Worm (Caenorhabditis elegans) whole organism, young adult: Measurements from ENCODE around the gene tgt-1.
A peak's percentile ranks its signal among the peaks of the same experiment; 100 is the strongest.

Experiments
- B0019.2 ChIP-seq: fragments of 200-800 bp; sonication (Bioruptor generic); conservative IDR thresholded peaks from 2 replicates; pipeline ENCODE4 v1.3.6; 2022; ENCODE audit warnings: missing genetic modification reagents, missing genetic modification characterization, missing compliant biosample characterization
- B0261.1 ChIP-seq: sonication (generic microtip); optimal IDR thresholded peaks from 2 replicates; lab custom pipeline; 2016; ENCODE audit warnings: mild to moderate bottlenecking, missing genetic modification characterization, moderate library complexity, missing compliant biosample characterization
- B0336.3 ChIP-seq: fragments of 200-800 bp; sonication (Bioruptor generic); IDR thresholded peaks from 2 replicates; pipeline ENCODE4 v1.3.6; 2022; ENCODE audit warnings: missing genetic modification characterization, missing compliant biosample characterization
- D2030.7 ChIP-seq: fragments of 200-800 bp; sonication (Bioruptor generic); IDR thresholded peaks from 2 replicates; pipeline ENCODE4 v1.3.6; 2022; ENCODE audit warnings: missing genetic modification reagents, missing genetic modification characterization, missing compliant biosample characterization
- F22D6.2 ChIP-seq: sonication (generic microtip); optimal IDR thresholded peaks from 2 replicates; lab custom pipeline; 2016; ENCODE audit warnings: mild to moderate bottlenecking, missing genetic modification characterization, missing compliant biosample characterization
- Y67H2A.10 ChIP-seq: fragments of 200-800 bp; sonication (Bioruptor generic); conservative IDR thresholded peaks from 2 replicates; pipeline ENCODE4 v1.3.6; 2022; ENCODE audit warnings: missing genetic modification reagents, missing genetic modification characterization, missing compliant biosample characterization
- ama-1 ChIP-seq, 3 experiments: fragments of 150-350 bp in 1 of 3; sonication (generic microtip) in 2 of 3; optimal IDR thresholded peaks; 2 replicates each; lab custom pipeline; 2014 to 2018; ENCODE audit warnings: missing biosample characterization in 2 of 3, missing genetic modification characterization in 2 of 3, missing genetic modification reagents in 2 of 3
- atf-7 ChIP-seq: sonication (generic microtip); optimal IDR thresholded peaks from 2 replicates; lab custom pipeline; 2017; ENCODE audit warnings: mild to moderate bottlenecking, missing genetic modification characterization, missing compliant biosample characterization
- attf-5 ChIP-seq: fragments of 200-800 bp; sonication (Bioruptor generic); optimal IDR thresholded peaks from 2 replicates; lab custom pipeline; 2018; ENCODE audit warnings: mild to moderate bottlenecking, missing genetic modification characterization, missing compliant biosample characterization
- cebp-1 ChIP-seq, 2 experiments: fragments of 200-800 bp in 1 of 2; sonication (Bioruptor generic) in 1 of 2; sonication (generic microtip) in 1 of 2; IDR thresholded peaks in 1 of 2; optimal IDR thresholded peaks in 1 of 2; 2 replicates each; pipeline versions ENCODE4 v1.3.6 to Lab custom; 2017 to 2022; ENCODE audit warnings: missing compliant biosample characterization in 2 of 2, missing genetic modification characterization in 2 of 2, mild to moderate bottlenecking in 1 of 2, missing genetic modification reagents in 1 of 2, moderate library complexity in 1 of 2
- ceh-27 ChIP-seq: fragments of 200-800 bp; sonication (Bioruptor generic); optimal IDR thresholded peaks from 2 replicates; lab custom pipeline; 2018; ENCODE audit warnings: mild to moderate bottlenecking, missing genetic modification characterization, moderate library complexity, missing compliant biosample characterization
- ceh-40 ChIP-seq: fragments of 200-800 bp; sonication (Bioruptor generic); IDR thresholded peaks from 2 replicates; pipeline ENCODE4 v1.3.6; 2022; ENCODE audit warnings: missing genetic modification characterization, missing compliant biosample characterization
- chd-7 ChIP-seq: sonication (generic microtip); optimal IDR thresholded peaks from 2 replicates; lab custom pipeline; 2016; ENCODE audit warnings: mild to moderate bottlenecking, missing genetic modification characterization, moderate library complexity, missing compliant biosample characterization
- dox-1 ChIP-seq: fragments of 200-800 bp; sonication (Bioruptor generic); IDR thresholded peaks from 2 replicates; pipeline ENCODE4 v1.3.6; 2022; ENCODE audit warnings: missing genetic modification reagents, missing genetic modification characterization, missing compliant biosample characterization
- hrde-1 ChIP-seq: sonication (generic microtip); optimal IDR thresholded peaks from 2 replicates; lab custom pipeline; 2016; ENCODE audit warnings: missing genetic modification characterization, mild to moderate bottlenecking, missing compliant biosample characterization, moderate library complexity, missing genotype, missing genetic modification reagents, borderline replicate concordance
- hsf-1 ChIP-seq: fragments of 200-800 bp; sonication (Bioruptor generic); IDR thresholded peaks from 2 replicates; pipeline ENCODE4 v1.3.6; 2022; ENCODE audit warnings: missing genetic modification reagents, missing genetic modification characterization, missing compliant biosample characterization
- lag-1 ChIP-seq: fragments of 200-800 bp; sonication (Bioruptor generic); IDR thresholded peaks from 2 replicates; pipeline ENCODE4 v1.3.6; 2022; ENCODE audit warnings: missing genetic modification reagents, missing genetic modification characterization, missing compliant biosample characterization
- let-526 ChIP-seq: fragments of 200-800 bp; sonication (Bioruptor generic); IDR thresholded peaks from 2 replicates; pipeline ENCODE4 v1.3.6; 2022; ENCODE audit warnings: missing genetic modification reagents, missing genetic modification characterization, missing compliant biosample characterization
- lin-40 ChIP-seq: sonication (generic microtip); optimal IDR thresholded peaks from 2 replicates; lab custom pipeline; 2016; ENCODE audit warnings: missing genetic modification characterization, mild to moderate bottlenecking, missing compliant biosample characterization, missing genotype, missing genetic modification reagents
- lin-54 ChIP-seq: fragments of 200-800 bp; sonication (Bioruptor generic); optimal IDR thresholded peaks from 2 replicates; lab custom pipeline; 2018; ENCODE audit warnings: mild to moderate bottlenecking, missing genetic modification characterization, missing compliant biosample characterization
- madf-3 ChIP-seq: fragments of 200-800 bp; sonication (Bioruptor generic); IDR thresholded peaks from 2 replicates; pipeline ENCODE4 v1.3.6; 2022; ENCODE audit warnings: missing genetic modification reagents, missing genetic modification characterization, missing compliant biosample characterization
- madf-6 ChIP-seq: fragments of 200-800 bp; sonication (Bioruptor generic); IDR thresholded peaks from 2 replicates; pipeline ENCODE4 v1.3.6; 2022; ENCODE audit warnings: missing genetic modification reagents, missing genetic modification characterization, missing compliant biosample characterization
- mcd-1 ChIP-seq: fragments of 200-800 bp; sonication (Bioruptor generic); IDR thresholded peaks from 2 replicates; pipeline ENCODE4 v1.3.6; 2022; ENCODE audit warnings: missing genetic modification reagents, missing genetic modification characterization, missing compliant biosample characterization
- mel-28 ChIP-seq: sonication (generic microtip); optimal IDR thresholded peaks from 2 replicates; lab custom pipeline; 2016; ENCODE audit warnings: borderline replicate concordance, mild to moderate bottlenecking, missing genetic modification characterization, missing compliant biosample characterization
- nfyb-1 ChIP-seq: fragments of 200-800 bp; sonication (Bioruptor generic); IDR thresholded peaks from 2 replicates; pipeline ENCODE4 v1.3.6; 2022; ENCODE audit warnings: missing genetic modification reagents, missing genetic modification characterization, missing compliant biosample characterization
- nhr-90 ChIP-seq: sonication (generic microtip); optimal IDR thresholded peaks from 2 replicates; lab custom pipeline; 2016; ENCODE audit warnings: missing genotype, mild to moderate bottlenecking, missing genetic modification characterization, missing compliant biosample characterization
- pbrm-1 ChIP-seq: fragments of 200-800 bp; sonication (Bioruptor generic); IDR thresholded peaks from 2 replicates; pipeline ENCODE4 v1.3.6; 2022; ENCODE audit warnings: missing genetic modification reagents, missing genetic modification characterization, missing compliant biosample characterization
- rec-8 ChIP-seq, 2 experiments: sonication (generic microtip); optimal IDR thresholded peaks; 2 replicates each; lab custom pipeline; 2016; ENCODE audit warnings: mild to moderate bottlenecking in 2 of 2, missing genetic modification characterization in 2 of 2, missing genetic modification reagents in 2 of 2, missing genotype in 2 of 2, missing biosample characterization in 1 of 2, missing compliant biosample characterization in 1 of 2, moderate library complexity in 1 of 2
- repo-1 ChIP-seq: sonication (generic microtip); optimal IDR thresholded peaks from 2 replicates; lab custom pipeline; 2017; ENCODE audit warnings: mild to moderate bottlenecking, missing genetic modification characterization, missing compliant biosample characterization
- rpc-1 ChIP-seq, 2 experiments: fragments of 150-350 bp in 1 of 2; sonication (generic microtip) in 1 of 2; optimal IDR thresholded peaks; 2 replicates each; lab custom pipeline; 2014 to 2018; ENCODE audit warnings: missing biosample characterization in 1 of 2, missing genetic modification characterization in 1 of 2, missing genetic modification reagents in 1 of 2, missing genotype in 1 of 2
- sea-2 ChIP-seq: fragments of 200-800 bp; sonication (Bioruptor generic); IDR thresholded peaks from 2 replicates; pipeline ENCODE4 v1.3.6; 2022; ENCODE audit warnings: missing genetic modification characterization, missing compliant biosample characterization
- snpc-1.3 ChIP-seq: sonication (generic microtip); optimal IDR thresholded peaks from 2 replicates; lab custom pipeline; 2017; ENCODE audit warnings: missing genetic modification characterization, mild to moderate bottlenecking, missing compliant biosample characterization, antibody characterized with exemption, moderate library complexity, missing genotype, missing genetic modification reagents; ENCODE audit not compliant: insufficient read depth
- snpc-4 ChIP-seq, 5 experiments: fragments of 150-350 bp in 1 of 5; sonication (generic microtip) in 4 of 5; optimal IDR thresholded peaks; 2 replicates each; lab custom pipeline; 2014 to 2018; ENCODE audit warnings: missing genetic modification characterization in 5 of 5, missing biosample characterization in 3 of 5, antibody characterized with exemption in 2 of 5, mild to moderate bottlenecking in 2 of 5, missing compliant biosample characterization in 2 of 5, missing genotype in 2 of 5, moderate library complexity in 2 of 5, missing genetic modification reagents in 1 of 5
- somi-1 ChIP-seq: fragments of 200-800 bp; sonication (Bioruptor generic); optimal IDR thresholded peaks from 2 replicates; lab custom pipeline; 2018; ENCODE audit warnings: mild to moderate bottlenecking, missing genetic modification characterization, missing compliant biosample characterization
- tbp1 ChIP-seq: fragments of 200-800 bp; sonication (Bioruptor generic); optimal IDR thresholded peaks from 2 replicates; lab custom pipeline; 2018; ENCODE audit warnings: mild to moderate bottlenecking, missing genetic modification characterization, missing compliant biosample characterization
- tlf-1 ChIP-seq: fragments of 200-800 bp; sonication (Bioruptor generic); optimal IDR thresholded peaks from 2 replicates; lab custom pipeline; 2018; ENCODE audit warnings: mild to moderate bottlenecking, missing genetic modification characterization, missing compliant biosample characterization
- unc-62 ChIP-seq: fragments of 150-350 bp; optimal IDR thresholded peaks from 2 replicates; lab custom pipeline; 2014; ENCODE audit warnings: missing biosample characterization, missing genetic modification reagents, missing genetic modification characterization
- xnd-1 ChIP-seq: sonication (generic microtip); optimal IDR thresholded peaks from 2 replicates; lab custom pipeline; 2016; ENCODE audit warnings: missing genotype, missing genetic modification reagents, missing genetic modification characterization, missing compliant biosample characterization
- zfh-2 ChIP-seq: fragments of 200-800 bp; sonication (Bioruptor generic); conservative IDR thresholded peaks from 2 replicates; pipeline ENCODE4 v1.3.6; 2022; ENCODE audit warnings: missing genetic modification reagents, missing genetic modification characterization, missing compliant biosample characterization
- ztf-25 ChIP-seq: fragments of 200-800 bp; sonication (Bioruptor generic); IDR thresholded peaks from 2 replicates; pipeline ENCODE4 v1.3.6; 2022; ENCODE audit warnings: missing genetic modification reagents, missing genetic modification characterization, missing compliant biosample characterization

Gene tgt-1

ce11 chrIV:11959573-11959972 lies at the start of gene tgt-1:
TSS of gene tgt-1 (minus strand) at chrIV:11959804.
- TF ChIP-seq xnd-1: no peak
- no peak for TF ChIP-seq dox-1 (GFP tag; lab: Robert Waterston, UW)
- TF ChIP-seq lag-1 (GFP tag; lab: Robert Waterston, UW): no peak
- TF ChIP-seq ama-1 (optimal IDR thresholded peaks at IDR 0.05; lab: Kevin White, UChicago): no peak
- peak in 1 of 2 experiments; percentile 49 for TF ChIP-seq ama-1 (GFP tag; optimal IDR thresholded peaks at IDR 0.05; lab: Kevin White, UChicago)
- TF ChIP-seq mcd-1: 0 out of 2 replicates have a peak, but pooled peaks have one; percentile 13
- TF ChIP-seq snpc-1.3 (tag; lab: Kevin White, UChicago): no peak
- TF ChIP-seq let-526 (GFP tag; lab: Robert Waterston, UW): no peak
- TF ChIP-seq B0336.3 (GFP tag; lab: Robert Waterston, UW): peak; percentile 60; the same call in 1 of the 2 replicates
- peak; percentile 82 for TF ChIP-seq madf-3 (GFP tag; lab: Robert Waterston, UW)
- TF ChIP-seq cebp-1 (GFP tag; IDR thresholded peaks at IDR 0.05; lab: Robert Waterston, UW): no peak
- peak; percentile 29 for TF ChIP-seq cebp-1 (tag; optimal IDR thresholded peaks at IDR 0.05; lab: Kevin White, UChicago)
- no peak for TF ChIP-seq atf-7 (tag; lab: Kevin White, UChicago)
- no peak for TF ChIP-seq hrde-1
- no peak for TF ChIP-seq F22D6.2 (tag; lab: Kevin White, UChicago)
- peak; percentile 7 for TF ChIP-seq tbp1 (GFP tag; lab: Kevin White, UChicago)
- TF ChIP-seq repo-1 (tag; lab: Kevin White, UChicago): peak; percentile 3
- peak; percentile 41 for TF ChIP-seq madf-6
- TF ChIP-seq mel-28 (tag; lab: Kevin White, UChicago): no peak
- no peak for TF ChIP-seq Y67H2A.10
- TF ChIP-seq snpc-4 (GFP tag; optimal IDR thresholded peaks at IDR 0.05; lab: Kevin White, UChicago): no peak
- peak in 2 of 4 experiments; percentile 3 to 40 for TF ChIP-seq snpc-4 (tag; optimal IDR thresholded peaks at IDR 0.05; lab: Kevin White, UChicago)
- TF ChIP-seq tlf-1: peak; percentile 16
- peak; percentile 66 for TF ChIP-seq nfyb-1
- TF ChIP-seq ztf-25 (GFP tag; lab: Robert Waterston, UW): no peak
- no peak for TF ChIP-seq unc-62 (GFP tag; lab: Kevin White, UChicago)
- 0 out of 2 replicates have a peak, but pooled peaks have one; percentile 22 for TF ChIP-seq hsf-1 (GFP tag; lab: Robert Waterston, UW)

- TF ChIP-seq somi-1: peak; percentile 50
- no peak for TF ChIP-seq ztf-25 (GFP tag; lab: Robert Waterston, UW)
Measured at ce11 chrIV:12009046-12009674, 49.6 kb upstream of the tgt-1 start.

- TF ChIP-seq lin-40 (tag; lab: Kevin White, UChicago): no peak
- TF ChIP-seq ceh-27 (GFP tag; lab: Kevin White, UChicago): no peak
- peak; percentile 57 for TF ChIP-seq lin-54 (GFP tag; lab: Kevin White, UChicago)
- TF ChIP-seq B0261.1 (tag; lab: Kevin White, UChicago): peak; percentile 63
- no peak for TF ChIP-seq tlf-1
- peak; percentile 57 to 80 for TF ChIP-seq rec-8 (tag; optimal IDR thresholded peaks at IDR 0.05; lab: Kevin White, UChicago)
- peak; percentile 32 for TF ChIP-seq chd-7
- no peak for TF ChIP-seq F22D6.2 (tag; lab: Kevin White, UChicago)
- TF ChIP-seq dox-1 (GFP tag; lab: Robert Waterston, UW): peak; percentile 48; the same call in 1 of the 2 replicates
- peak; percentile 35 for TF ChIP-seq D2030.7 (GFP tag; lab: Robert Waterston, UW)
- TF ChIP-seq attf-5 (GFP tag; lab: Kevin White, UChicago): no peak
- TF ChIP-seq tbp1 (GFP tag; lab: Kevin White, UChicago): peak; percentile 84
- no peak for TF ChIP-seq ceh-40 (GFP tag; lab: Robert Waterston, UW)
- TF ChIP-seq zfh-2 (GFP tag; lab: Robert Waterston, UW): no peak
- TF ChIP-seq pbrm-1 (GFP tag; lab: Robert Waterston, UW): 0 out of 2 replicates have a peak, but pooled peaks have one; percentile 18
- TF ChIP-seq rpc-1 (optimal IDR thresholded peaks at IDR 0.05; lab: Kevin White, UChicago): peak; percentile 60
- peak; percentile 88 for TF ChIP-seq rpc-1 (tag; optimal IDR thresholded peaks at IDR 0.05; lab: Kevin White, UChicago)
- no peak for TF ChIP-seq xnd-1
- no peak for TF ChIP-seq sea-2 (GFP tag; lab: Robert Waterston, UW)
- TF ChIP-seq nhr-90 (tag; lab: Kevin White, UChicago): peak; percentile 67
- TF ChIP-seq B0019.2 (GFP tag; lab: Robert Waterston, UW): no peak
Measured at ce11 chrIV:12005090-12005770, 45.6 kb upstream of the tgt-1 start.
